Worm (Caenorhabditis elegans): ENCODE data around the gene rfc-4.

- TF ChIP-seq attf-3 (GFP tag; conservative IDR thresholded peaks at IDR 0.05) (no peak), die-1 (tag; optimal IDR thresholded peaks at IDR 0.05) (no peak), ztf-3 (GFP tag; optimal IDR thresholded peaks at IDR 0.05) (no peak), madf-8 (GFP tag; conservative IDR thresholded peaks at IDR 0.05) (no peak), B0035.1 (tag; optimal IDR thresholded peaks at IDR 0.05) (no peak)
These were observed 32.5 kb upstream of the rfc-4 start, which contains the start of gene F57B9.3 for ce11 chrIII:6939523-6939922.

All from whole organism, young adult.